Worm (Caenorhabditis elegans): ENCODE results near the gene saeg-1.

Gene saeg-1

DNA sequence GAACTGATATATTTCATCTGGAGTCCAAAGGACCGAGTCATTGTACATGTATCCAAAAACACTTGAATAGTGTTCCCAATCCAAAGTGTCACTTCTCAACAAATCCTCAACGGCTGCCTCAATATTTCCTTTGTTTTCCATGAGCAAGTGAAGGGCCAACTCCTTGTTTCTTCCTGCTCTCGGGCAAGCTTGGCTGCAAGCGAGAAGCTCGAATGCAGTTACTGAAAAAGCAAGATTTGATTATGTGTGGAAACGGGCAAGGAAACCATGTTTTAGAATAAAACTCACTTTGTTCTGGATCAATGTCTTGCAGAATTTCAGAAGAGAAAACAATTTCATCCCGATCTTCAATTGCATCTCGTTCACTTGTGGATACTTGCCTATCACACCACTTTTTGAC lies 11.3 kb downstream of the saeg-1 start:
- TF ChIP-seq zag-1 (tag; optimal IDR thresholded peaks at IDR 0.05) = no peak
- no peak for TF ChIP-seq nhr-12 (tag; optimal IDR thresholded peaks at IDR 0.05)
- TF ChIP-seq unc-62 (GFP tag; optimal IDR thresholded peaks at IDR 0.05) = no peak
- TF ChIP-seq elt-3 (tag; optimal IDR thresholded peaks at IDR 0.05) = no peak
- TF ChIP-seq nhr-237 (tag; optimal IDR thresholded peaks at IDR 0.05) = no peak
- no peak for TF ChIP-seq eor-1 (tag; optimal IDR thresholded peaks at IDR 0.05)
- TF ChIP-seq lin-39 (tag; optimal IDR thresholded peaks at IDR 0.05) = no peak
- no peak for TF ChIP-seq snpc-4 (tag; optimal IDR thresholded peaks at IDR 0.05)
- TF ChIP-seq ceh-9 (tag; optimal IDR thresholded peaks at IDR 0.05) = no peak
- no peak for TF ChIP-seq jun-1 (tag; optimal IDR thresholded peaks at IDR 0.05)
- no peak for TF ChIP-seq pqm-1 (tag; optimal IDR thresholded peaks at IDR 0.05)
- no peak for TF ChIP-seq daf-12 (tag; optimal IDR thresholded peaks at IDR 0.05)
- no peak for TF ChIP-seq fos-1 (tag; optimal IDR thresholded peaks at IDR 0.05)
- TF ChIP-seq nhr-11 (tag; optimal IDR thresholded peaks at IDR 0.05) = no peak
- no peak for TF ChIP-seq R02D3.7 (tag; optimal IDR thresholded peaks at IDR 0.05)
- TF ChIP-seq ceh-16 (tag; optimal IDR thresholded peaks at IDR 0.05) = no peak
- TF ChIP-seq pha-4 (tag; optimal IDR thresholded peaks at IDR 0.05) = no peak
- no peak for TF ChIP-seq unc-39 (tag; optimal IDR thresholded peaks at IDR 0.05)
- no peak for TF ChIP-seq lin-15B (tag; optimal IDR thresholded peaks at IDR 0.05)
- TF ChIP-seq sea-2 (GFP tag; optimal IDR thresholded peaks at IDR 0.05) = no peak

DNA sequence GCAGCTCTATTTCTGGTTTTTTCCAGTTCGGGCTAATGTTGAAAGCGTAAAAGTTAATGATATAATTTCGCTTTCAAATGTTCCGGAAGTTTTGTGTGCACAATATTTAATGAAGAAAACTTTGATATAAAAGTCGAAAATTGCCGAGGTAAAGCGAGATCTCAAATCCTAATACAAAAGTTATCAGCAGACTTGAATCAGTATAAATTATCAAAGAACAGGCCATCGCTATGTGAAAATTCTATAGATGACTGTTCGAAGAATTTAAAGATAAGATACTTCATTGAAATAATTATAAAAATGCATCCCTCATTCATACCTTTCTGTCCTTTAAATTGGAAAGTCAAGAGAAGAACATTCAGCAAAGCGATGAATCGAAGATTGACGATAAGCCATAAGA lies 18.6 kb downstream of the saeg-1 start, which contains the start of gene C29A12.6:
Gene C29A12.6, plus strand, starts transcription at position 301 of the 400 bp plus-strand sequence.
- TF ChIP-seq zag-1 (tag; optimal IDR thresholded peaks at IDR 0.05) (no peak), lin-15B (tag; optimal IDR thresholded peaks at IDR 0.05) (no peak), ztf-11 (tag; optimal IDR thresholded peaks at IDR 0.05) (no peak), ama-1 (optimal IDR thresholded peaks at IDR 0.05) (no peak), nhr-76 (tag; optimal IDR thresholded peaks at IDR 0.05) (no peak), eor-1 (tag; optimal IDR thresholded peaks at IDR 0.05) (no peak), fkh-2 (tag; optimal IDR thresholded peaks at IDR 0.05) (no peak), jun-1 (tag; optimal IDR thresholded peaks at IDR 0.05) (no peak), ZK546.5 (tag; optimal IDR thresholded peaks at IDR 0.05) (no peak), nhr-11 (tag; optimal IDR thresholded peaks at IDR 0.05) (no peak), sea-2 (GFP tag; optimal IDR thresholded peaks at IDR 0.05) (no peak), unc-39 (tag; optimal IDR thresholded peaks at IDR 0.05) (no peak), R02D3.7 (tag; optimal IDR thresholded peaks at IDR 0.05) (no peak), skn-1 (tag; optimal IDR thresholded peaks at IDR 0.05) (no peak), pha-4 (tag; optimal IDR thresholded peaks at IDR 0.05) (no peak), hmg-11 (tag; optimal IDR thresholded peaks at IDR 0.05) (no peak), nhr-23 (tag; optimal IDR thresholded peaks at IDR 0.05) (no peak), lin-39 (tag; optimal IDR thresholded peaks at IDR 0.05) (no peak), elt-3 (tag; optimal IDR thresholded peaks at IDR 0.05) (no peak)

ce11 chrV:10839398-10839797 lies 26.1 kb downstream of the saeg-1 start:
- TF ChIP-seq fkh-10 (GFP tag; optimal IDR thresholded peaks at IDR 0.05) (no peak), mml-1 (tag; optimal IDR thresholded peaks at IDR 0.05) (no peak), ceh-28 (tag; optimal IDR thresholded peaks at IDR 0.05) (no peak), ZK546.5 (tag; optimal IDR thresholded peaks at IDR 0.05) (no peak), egl-27 (tag; optimal IDR thresholded peaks at IDR 0.05) (no peak), elt-1 (tag; optimal IDR thresholded peaks at IDR 0.05) (no peak), nhr-76 (tag; optimal IDR thresholded peaks at IDR 0.05) (no peak), mdl-1 (tag; optimal IDR thresholded peaks at IDR 0.05) (no peak), nhr-67 (tag; optimal IDR thresholded peaks at IDR 0.05) (no peak), ceh-82 (tag; optimal IDR thresholded peaks at IDR 0.05) (no peak), tbx-2 (tag; optimal IDR thresholded peaks at IDR 0.05) (no peak)

DNA sequence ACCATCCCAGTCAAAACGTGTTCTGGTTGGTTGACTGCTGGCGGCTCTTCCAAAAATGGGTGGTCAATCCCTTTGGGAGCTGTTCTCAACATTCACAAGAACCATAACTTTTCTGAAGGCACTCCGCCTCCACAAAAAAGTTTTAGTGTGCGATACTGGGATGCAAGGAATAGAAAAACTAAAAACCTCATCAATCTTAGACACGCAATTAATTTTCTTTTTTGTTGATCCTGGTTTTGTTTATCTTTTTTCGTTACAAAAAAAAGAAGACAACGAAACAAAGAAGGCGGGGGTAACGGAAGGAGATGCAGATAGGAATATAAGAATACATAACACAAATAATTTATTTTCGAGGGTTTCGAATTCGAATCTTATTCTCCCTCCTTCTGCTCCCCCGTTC lies 27.3 kb downstream of the saeg-1 start:
- no peak for TF ChIP-seq nhr-28 (tag; optimal IDR thresholded peaks at IDR 0.05)
- peak; percentile 39 for TF ChIP-seq lin-39 (tag; optimal IDR thresholded peaks at IDR 0.05)

All from whole organism, L3 larva.